Worm (Caenorhabditis elegans) whole organism, mixed stage, embryonic: Measurements from ENCODE around the gene C50F4.10.

Source experiments
- M03D4.4 ChIP-seq: sonication (generic microtip); optimal IDR thresholded peaks from 2 replicates; lab custom pipeline; 2017; ENCODE audit warnings: mild to moderate bottlenecking, missing genetic modification characterization, missing compliant biosample characterization
- bed-3 ChIP-seq: fragments of 200-800 bp; sonication (Bioruptor generic); optimal IDR thresholded peaks from 3 replicates; lab custom pipeline; 2018; ENCODE audit warnings: mild to moderate bottlenecking, missing genetic modification characterization, moderate library complexity, missing compliant biosample characterization
- blmp-1 ChIP-seq: fragments of 150-350 bp; optimal IDR thresholded peaks from 2 replicates; lab custom pipeline; 2014; ENCODE audit warnings: missing biosample characterization, missing genetic modification characterization
- ceh-39 ChIP-seq: fragments of 150-350 bp; optimal IDR thresholded peaks from 2 replicates; lab custom pipeline; 2014; ENCODE audit warnings: missing biosample characterization, missing genetic modification characterization
- ceh-43 ChIP-seq: fragments of 200-800 bp; sonication (Bioruptor generic); optimal IDR thresholded peaks from 2 replicates; lab custom pipeline; 2018; ENCODE audit warnings: mild to moderate bottlenecking, missing genetic modification characterization, moderate library complexity, missing compliant biosample characterization
- ceh-83 ChIP-seq: fragments of 200-800 bp; sonication (Bioruptor generic); optimal IDR thresholded peaks from 2 replicates; lab custom pipeline; 2018; ENCODE audit warnings: mild to moderate bottlenecking, missing genetic modification characterization, missing compliant biosample characterization
- ces-1 ChIP-seq: fragments of 150-350 bp; optimal IDR thresholded peaks from 2 replicates; lab custom pipeline; 2014; ENCODE audit warnings: missing biosample characterization, missing genetic modification reagents, missing genetic modification characterization
- cnd-1 ChIP-seq: fragments of 200-800 bp; sonication (Bioruptor generic); optimal IDR thresholded peaks from 2 replicates; lab custom pipeline; 2018; ENCODE audit warnings: mild to moderate bottlenecking, missing genetic modification characterization, missing compliant biosample characterization
- drap-1 ChIP-seq: fragments of 200-800 bp; sonication (Bioruptor generic); optimal IDR thresholded peaks from 3 replicates; lab custom pipeline; 2018; ENCODE audit warnings: mild to moderate bottlenecking, missing genetic modification characterization, missing compliant biosample characterization
- elt-1 ChIP-seq: sonication (generic microtip); optimal IDR thresholded peaks from 2 replicates; lab custom pipeline; 2017; ENCODE audit warnings: missing genetic modification characterization, mild to moderate bottlenecking, missing compliant biosample characterization, antibody characterized with exemption, moderate library complexity, borderline replicate concordance; ENCODE audit not compliant: insufficient read depth
- elt-3 ChIP-seq: fragments of 150-350 bp; optimal IDR thresholded peaks from 2 replicates; lab custom pipeline; 2014; ENCODE audit warnings: missing biosample characterization, missing genetic modification characterization
- flh-1 ChIP-seq: fragments of 200-800 bp; sonication (Bioruptor generic); optimal IDR thresholded peaks from 2 replicates; lab custom pipeline; 2018; ENCODE audit warnings: mild to moderate bottlenecking, missing genetic modification characterization, moderate library complexity, missing compliant biosample characterization
- hlh-1 ChIP-seq: fragments of 150-350 bp; optimal IDR thresholded peaks from 2 replicates; lab custom pipeline; 2014; ENCODE audit warnings: missing biosample characterization, missing genetic modification reagents, missing genetic modification characterization
- lin-13 ChIP-seq: fragments of 150-350 bp; optimal IDR thresholded peaks from 2 replicates; lab custom pipeline; 2014; ENCODE audit warnings: missing biosample characterization, missing genetic modification characterization
- lin-32 ChIP-seq: fragments of 200-800 bp; sonication (Bioruptor generic); optimal IDR thresholded peaks from 2 replicates; lab custom pipeline; 2018; ENCODE audit warnings: mild to moderate bottlenecking, missing genetic modification characterization, missing compliant biosample characterization
- lsy-2 ChIP-seq: fragments of 150-350 bp; optimal IDR thresholded peaks from 2 replicates; lab custom pipeline; 2014; ENCODE audit warnings: missing biosample characterization, missing genetic modification characterization
- mep-1 ChIP-seq: fragments of 150-350 bp; optimal IDR thresholded peaks from 2 replicates; lab custom pipeline; 2017; ENCODE audit warnings: missing biosample characterization, missing genetic modification reagents, missing genetic modification characterization, inconsistent platforms
- mls-2 ChIP-seq: sonication (generic microtip); optimal IDR thresholded peaks from 2 replicates; lab custom pipeline; 2016; ENCODE audit warnings: mild to moderate bottlenecking, missing genetic modification characterization, moderate library complexity, missing compliant biosample characterization
- nhr-12 ChIP-seq: fragments of 150-350 bp; optimal IDR thresholded peaks from 2 replicates; lab custom pipeline; 2014; ENCODE audit warnings: missing biosample characterization, missing genetic modification characterization
- nhr-2 ChIP-seq: fragments of 150-350 bp; optimal IDR thresholded peaks from 2 replicates; lab custom pipeline; 2014; ENCODE audit warnings: missing biosample characterization, missing genetic modification characterization
- nhr-237 ChIP-seq: fragments of 150-350 bp; optimal IDR thresholded peaks from 2 replicates; lab custom pipeline; 2014; ENCODE audit warnings: missing biosample characterization, missing genetic modification characterization
- nhr-28 ChIP-seq: fragments of 150-350 bp; optimal IDR thresholded peaks from 2 replicates; lab custom pipeline; 2014; ENCODE audit warnings: missing biosample characterization, missing genetic modification characterization
- nhr-76 ChIP-seq: sonication (generic microtip); optimal IDR thresholded peaks from 2 replicates; lab custom pipeline; 2017; ENCODE audit warnings: missing biosample characterization, missing genetic modification characterization
- pha-4 ChIP-seq: fragments of 150-350 bp; optimal IDR thresholded peaks from 2 replicates; lab custom pipeline; 2018; ENCODE audit warnings: missing biosample characterization, missing genetic modification reagents, missing genetic modification characterization
- sem-2 ChIP-seq: fragments of 200-800 bp; sonication (Bioruptor generic); optimal IDR thresholded peaks from 2 replicates; lab custom pipeline; 2018; ENCODE audit warnings: mild to moderate bottlenecking, missing genetic modification characterization, missing compliant biosample characterization
- snpc-4 ChIP-seq: fragments of 150-350 bp; optimal IDR thresholded peaks from 2 replicates; lab custom pipeline; 2014; ENCODE audit warnings: missing biosample characterization, missing genetic modification characterization
- sptf-1 ChIP-seq: sonication (generic microtip); optimal IDR thresholded peaks from 2 replicates; lab custom pipeline; 2017; ENCODE audit warnings: mild to moderate bottlenecking, missing genetic modification characterization, moderate library complexity, missing compliant biosample characterization
- tbx-8 ChIP-seq: fragments of 200-800 bp; sonication (Bioruptor generic); optimal IDR thresholded peaks from 2 replicates; lab custom pipeline; 2018; ENCODE audit warnings: mild to moderate bottlenecking, missing genetic modification characterization, moderate library complexity, missing compliant biosample characterization
- unc-120 ChIP-seq: sonication (generic microtip); optimal IDR thresholded peaks from 2 replicates; lab custom pipeline; 2017; ENCODE audit warnings: missing genetic modification characterization, missing compliant biosample characterization; ENCODE audit not compliant: poor library complexity, severe bottlenecking
- unc-39 ChIP-seq: fragments of 150-350 bp; optimal IDR thresholded peaks from 2 replicates; lab custom pipeline; 2014; ENCODE audit warnings: missing biosample characterization, missing genetic modification characterization
- unc-62 ChIP-seq: fragments of 150-350 bp; optimal IDR thresholded peaks from 2 replicates; lab custom pipeline; 2014; ENCODE audit warnings: missing biosample characterization, missing genetic modification reagents, missing genetic modification characterization
- zip-8 ChIP-seq: fragments of 150-350 bp; optimal IDR thresholded peaks from 2 replicates; lab custom pipeline; 2014; ENCODE audit warnings: missing biosample characterization, missing genetic modification characterization
- ztf-11 ChIP-seq: fragments of 150-350 bp; optimal IDR thresholded peaks from 2 replicates; lab custom pipeline; 2014; ENCODE audit warnings: missing biosample characterization, missing genetic modification characterization

The C50F4.10 gene

DNA sequence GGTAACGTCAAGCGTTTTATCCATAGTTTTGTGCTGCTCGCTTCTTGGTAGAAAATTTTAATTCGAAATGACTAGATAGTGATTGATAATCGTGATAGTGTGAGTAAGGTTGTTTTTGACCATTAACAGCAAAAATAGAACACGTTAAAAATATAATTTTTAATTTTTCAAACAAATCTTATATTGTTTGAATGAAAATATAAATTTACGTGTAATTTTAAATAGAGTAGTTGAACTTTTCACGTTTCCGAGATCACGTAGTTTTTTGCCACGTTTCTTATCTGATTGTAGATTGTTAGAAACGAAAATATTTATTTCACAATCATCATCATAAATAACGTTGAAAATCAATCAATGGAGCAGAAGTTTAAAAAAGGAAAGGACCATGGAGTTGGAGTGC, at the start of gene C50F4.10, which contains the start of gene pfk-1.2:
Gene C50F4.10, minus strand, starts transcription at position 101 of the 400 bp plus-strand sequence.
Gene pfk-1.2, plus strand, starts transcription at position 325 of the 400 bp plus-strand sequence.
- TF ChIP-seq tbx-8, result no peak
- TF ChIP-seq hlh-1, result no peak
- TF ChIP-seq blmp-1 (tag; lab: Kevin White, UChicago), result no peak
- TF ChIP-seq flh-1 (GFP tag; lab: Kevin White, UChicago), result no peak
- TF ChIP-seq ces-1 (GFP tag; lab: Kevin White, UChicago), result no peak
- no peak for TF ChIP-seq elt-1 (tag; lab: Kevin White, UChicago)
- no peak for TF ChIP-seq drap-1 (GFP tag; lab: Kevin White, UChicago)
- no peak for TF ChIP-seq elt-3 (tag; lab: Kevin White, UChicago)
- no peak for TF ChIP-seq lin-13 (tag; lab: Kevin White, UChicago)
- TF ChIP-seq ceh-39 (tag; lab: Kevin White, UChicago), result no peak
- no peak for TF ChIP-seq unc-120 (tag; lab: Kevin White, UChicago)
- TF ChIP-seq cnd-1 (tag; lab: Kevin White, UChicago), result no peak
- no peak for TF ChIP-seq ztf-11
- no peak for TF ChIP-seq mls-2 (tag; lab: Kevin White, UChicago)
- TF ChIP-seq mep-1 (tag; lab: Kevin White, UChicago), result no peak
- no peak for TF ChIP-seq nhr-12 (tag; lab: Kevin White, UChicago)
- no peak for TF ChIP-seq nhr-76 (tag; lab: Kevin White, UChicago)
- TF ChIP-seq ceh-83 (GFP tag; lab: Kevin White, UChicago), result no peak
- no peak for TF ChIP-seq lsy-2 (tag; lab: Kevin White, UChicago)

DNA sequence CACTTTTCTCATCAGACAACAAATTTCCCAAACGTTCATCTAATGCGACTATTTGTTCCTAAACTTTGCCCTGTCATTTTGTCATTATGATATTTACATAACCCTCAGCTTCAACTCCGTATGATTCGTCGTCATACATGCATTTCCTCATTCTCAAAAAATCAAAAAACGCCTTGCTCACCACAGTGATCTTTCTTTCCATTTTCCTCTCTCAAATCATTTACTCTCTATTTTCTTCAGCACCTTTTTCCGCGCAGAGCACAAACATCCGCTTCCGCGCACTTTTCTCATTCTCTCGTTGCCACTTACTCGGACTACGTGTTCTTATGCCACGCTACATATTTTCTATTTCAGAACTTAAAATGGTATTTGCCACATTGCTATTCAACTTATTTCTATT, 45.6 kb upstream of the C50F4.10 start, which contains the start of gene F25B3.2:
Gene F25B3.2, plus strand, starts transcription at position 301 of the 400 bp plus-strand sequence.
- TF ChIP-seq lsy-2 (tag; lab: Kevin White, UChicago), result no peak
- no peak for TF ChIP-seq sem-2 (GFP tag; lab: Kevin White, UChicago)
- TF ChIP-seq elt-3 (tag; lab: Kevin White, UChicago), result no peak

DNA sequence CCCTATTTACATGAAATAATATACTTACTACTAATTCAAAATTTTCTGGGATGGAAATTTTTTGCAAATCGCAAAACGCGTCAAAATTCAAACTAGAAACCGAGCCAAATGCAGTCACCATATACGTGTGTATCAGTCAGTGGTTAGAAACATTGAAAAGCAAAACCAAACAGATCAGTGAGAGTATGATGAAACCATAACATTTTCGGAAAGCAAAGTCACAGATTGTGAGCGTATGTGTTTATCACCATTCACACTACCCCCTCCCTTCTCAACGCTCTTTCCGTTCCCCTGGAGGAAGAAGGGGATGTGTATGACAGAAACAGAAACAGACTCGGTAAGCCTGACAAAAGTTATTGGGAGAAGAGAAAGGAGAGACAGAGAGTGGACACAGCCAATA, 40.3 kb upstream of the C50F4.10 start:
- TF ChIP-seq nhr-28 (no peak), nhr-2 (tag; lab: Kevin White, UChicago) (no peak), hlh-1 (no peak), nhr-237 (tag; lab: Kevin White, UChicago) (no peak), sptf-1 (tag; lab: Kevin White, UChicago) (no peak), cnd-1 (tag; lab: Kevin White, UChicago) (no peak), elt-3 (tag; lab: Kevin White, UChicago) (no peak), tbx-8 (no peak), lin-32 (GFP tag; lab: Kevin White, UChicago) (no peak), unc-62 (GFP tag; lab: Kevin White, UChicago) (no peak), ceh-39 (tag; lab: Kevin White, UChicago) (no peak), mls-2 (tag; lab: Kevin White, UChicago) (no peak)

DNA sequence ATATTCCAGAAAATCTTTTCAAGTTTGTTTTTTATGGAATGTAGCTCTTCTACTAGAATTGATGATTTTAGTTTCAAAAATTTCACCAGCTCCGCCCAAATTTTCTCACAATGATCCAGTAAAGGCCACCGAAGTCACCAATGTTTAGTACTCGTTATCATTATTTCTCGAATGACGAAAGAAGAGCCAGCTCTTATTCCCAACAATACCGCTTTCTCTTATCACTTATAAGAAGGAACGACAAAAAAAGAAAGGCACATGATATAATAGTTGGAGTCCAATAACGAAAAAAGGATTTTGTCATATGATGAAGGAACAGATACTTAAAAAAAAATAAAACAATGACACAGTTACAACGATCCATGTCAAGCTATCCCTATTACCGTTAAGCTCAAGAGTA, 39.7 kb upstream of the C50F4.10 start:
- TF ChIP-seq lsy-2 (tag; lab: Kevin White, UChicago) (no peak), nhr-76 (tag; lab: Kevin White, UChicago) (no peak), M03D4.4 (tag; lab: Kevin White, UChicago) (no peak), sptf-1 (tag; lab: Kevin White, UChicago) (no peak), unc-39 (tag; lab: Kevin White, UChicago) (no peak), sem-2 (GFP tag; lab: Kevin White, UChicago) (no peak), elt-3 (tag; lab: Kevin White, UChicago) (no peak), nhr-2 (tag; lab: Kevin White, UChicago) (no peak), elt-1 (tag; lab: Kevin White, UChicago) (no peak), ceh-83 (GFP tag; lab: Kevin White, UChicago) (no peak), pha-4 (tag; lab: Kevin White, UChicago) (no peak), bed-3 (no peak), ceh-39 (tag; lab: Kevin White, UChicago) (no peak), drap-1 (GFP tag; lab: Kevin White, UChicago) (no peak), zip-8 (no peak), ces-1 (GFP tag; lab: Kevin White, UChicago) (no peak), mep-1 (tag; lab: Kevin White, UChicago) (no peak), nhr-28 (no peak), snpc-4 (tag; lab: Kevin White, UChicago) (no peak), ceh-43 (GFP tag; lab: Kevin White, UChicago) (no peak)
